Fruit fly (Drosophila melanogaster) whole organism, embryonic: ENCODE measurements around the gene CG9107.

Experiments
- Atf3 ChIP-seq: fragments of 200-800 bp; sonication (Bioruptor generic); optimal IDR thresholded peaks from 3 replicates; lab custom pipeline; 2016; ENCODE audit warnings: missing biosample characterization, missing genetic modification characterization
- B-H1 ChIP-seq: fragments of 200-800 bp; sonication (Bioruptor generic); IDR thresholded peaks from 3 replicates; pipeline ENCODE4 v1.3.6; 2022; ENCODE audit warnings: missing biosample characterization, missing genetic modification characterization
- CG10366 ChIP-seq: fragments of 200-800 bp; sonication (Bioruptor generic); IDR thresholded peaks from 2 replicates; pipeline ENCODE4 v1.3.6; 2022; ENCODE audit warnings: missing biosample characterization, missing genetic modification characterization
- CG10654 ChIP-seq: fragments of 200-800 bp; sonication (Bioruptor generic); optimal IDR thresholded peaks from 2 replicates; lab custom pipeline; 2016; ENCODE audit warnings: missing biosample characterization, missing genetic modification characterization
- CG12155 ChIP-seq: fragments of 200-800 bp; sonication (Bioruptor generic); optimal IDR thresholded peaks from 3 replicates; lab custom pipeline; 2016; ENCODE audit warnings: missing biosample characterization, missing genetic modification characterization
- CG13287 ChIP-seq: fragments of 200-800 bp; sonication (Bioruptor generic); IDR thresholded peaks from 2 replicates; pipeline ENCODE4 v1.3.6; 2022; ENCODE audit warnings: missing biosample characterization, missing genetic modification characterization; ENCODE audit not compliant: partially characterized antibody
- CG1603 ChIP-seq: fragments of 200-800 bp; sonication (Bioruptor generic); optimal IDR thresholded peaks from 2 replicates; lab custom pipeline; 2019; ENCODE audit warnings: missing biosample characterization, mild to moderate bottlenecking, missing genetic modification characterization, moderate library complexity
- CG30403 ChIP-seq: fragments of 200-800 bp; sonication (Bioruptor generic); optimal IDR thresholded peaks from 3 replicates; lab custom pipeline; 2016; ENCODE audit warnings: missing biosample characterization, missing genetic modification characterization
- CG31365 ChIP-seq: fragments of 200-800 bp; sonication (Bioruptor generic); optimal IDR thresholded peaks from 2 replicates; lab custom pipeline; 2018; ENCODE audit warnings: missing biosample characterization, mild to moderate bottlenecking, missing genetic modification characterization
- CG3838 ChIP-seq: fragments of 200-800 bp; sonication (Bioruptor generic); optimal IDR thresholded peaks from 3 replicates; lab custom pipeline; 2016; ENCODE audit warnings: missing biosample characterization, missing genetic modification characterization
- CG4360 ChIP-seq: fragments of 200-800 bp; sonication (Bioruptor generic); IDR thresholded peaks from 2 replicates; pipeline ENCODE4 v1.3.6; 2022; ENCODE audit warnings: missing biosample characterization, missing genetic modification characterization
- CG5953 ChIP-seq: fragments of 200-800 bp; sonication (Bioruptor generic); IDR thresholded peaks from 2 replicates; pipeline ENCODE4 v1.3.6; 2022; ENCODE audit warnings: missing biosample characterization, missing genetic modification characterization
- CG6254 ChIP-seq: fragments of 200-800 bp; sonication (Bioruptor generic); optimal IDR thresholded peaks from 3 replicates; lab custom pipeline; 2017; ENCODE audit warnings: mild to moderate bottlenecking, missing biosample characterization, missing genetic modification reagents, missing genetic modification characterization
- CG7271 ChIP-seq: fragments of 200-800 bp; sonication (Bioruptor generic); optimal IDR thresholded peaks from 2 replicates; lab custom pipeline; 2018; ENCODE audit warnings: missing biosample characterization, mild to moderate bottlenecking, missing genetic modification characterization, moderate library complexity
- CG7786 ChIP-seq: fragments of 200-800 bp; sonication (Bioruptor generic); optimal IDR thresholded peaks from 2 replicates; lab custom pipeline; 2016; ENCODE audit warnings: missing biosample characterization, missing genetic modification characterization
- CG9215 ChIP-seq: fragments of 200-800 bp; sonication (Bioruptor generic); IDR thresholded peaks from 2 replicates; pipeline ENCODE4 v1.3.6; 2022; ENCODE audit warnings: missing biosample characterization, missing genetic modification characterization
- CTCF ChIP-seq: fragments of 200-800 bp; sonication (Bioruptor generic); optimal IDR thresholded peaks from 2 replicates; lab custom pipeline; 2017; ENCODE audit warnings: missing biosample characterization, mild to moderate bottlenecking, missing genetic modification characterization, moderate library complexity
- Doc2 ChIP-seq: fragments of 200-800 bp; sonication (Bioruptor generic); IDR thresholded peaks from 2 replicates; pipeline ENCODE4 v1.3.6; 2022; ENCODE audit warnings: missing biosample characterization, missing genetic modification characterization
- Hmr ChIP-seq: fragments of 200-800 bp; sonication (Bioruptor generic); optimal IDR thresholded peaks from 3 replicates; lab custom pipeline; 2017; ENCODE audit warnings: mild to moderate bottlenecking, missing biosample characterization, missing genetic modification reagents, missing genetic modification characterization
- Hmx ChIP-seq: fragments of 200-800 bp; sonication (Bioruptor generic); optimal IDR thresholded peaks from 2 replicates; lab custom pipeline; 2016; ENCODE audit warnings: missing biosample characterization, missing genetic modification characterization
- Hr51 ChIP-seq, 2 experiments: fragments of 200-800 bp; sonication (Bioruptor generic); optimal IDR thresholded peaks; 2 replicates in 1 of 2; 3 replicates in 1 of 2; lab custom pipeline; 2016 to 2018; ENCODE audit warnings: missing biosample characterization in 2 of 2, missing genetic modification characterization in 2 of 2, mild to moderate bottlenecking in 1 of 2, moderate library complexity in 1 of 2
- Hsf ChIP-seq: fragments of 200-800 bp; sonication (Bioruptor generic); optimal IDR thresholded peaks from 3 replicates; lab custom pipeline; 2016; ENCODE audit warnings: missing biosample characterization, missing genetic modification characterization
- Jarid2 ChIP-seq: fragments of 200-800 bp; sonication (Bioruptor generic); optimal IDR thresholded peaks from 3 replicates; lab custom pipeline; 2017; ENCODE audit warnings: mild to moderate bottlenecking, missing biosample characterization, missing genetic modification reagents, missing genetic modification characterization
- MTF-1 ChIP-seq: fragments of 200-800 bp; sonication (Bioruptor generic); optimal IDR thresholded peaks from 2 replicates; lab custom pipeline; 2018; ENCODE audit warnings: missing biosample characterization, mild to moderate bottlenecking, missing genetic modification characterization, borderline replicate concordance
- Pdp1 ChIP-seq, 2 experiments: fragments of 200-800 bp; sonication (Bioruptor generic); optimal IDR thresholded peaks; 3 replicates each; lab custom pipeline; 2016; ENCODE audit warnings: missing biosample characterization in 2 of 2, missing genetic modification characterization in 2 of 2, mild to moderate bottlenecking in 1 of 2, moderate library complexity in 1 of 2
- Rx ChIP-seq: fragments of 200-800 bp; sonication (Bioruptor generic); IDR thresholded peaks from 2 replicates; pipeline ENCODE4 v1.3.6; 2022; ENCODE audit warnings: missing biosample characterization, missing genetic modification characterization
- Side ChIP-seq: fragments of 200-800 bp; sonication (Bioruptor generic); optimal IDR thresholded peaks from 2 replicates; lab custom pipeline; 2016; ENCODE audit warnings: missing biosample characterization, missing genetic modification characterization
- Sry-β ChIP-seq: fragments of 200-800 bp; sonication (Bioruptor generic); optimal IDR thresholded peaks from 2 replicates; lab custom pipeline; 2018; ENCODE audit warnings: missing biosample characterization, mild to moderate bottlenecking, missing genetic modification characterization, moderate library complexity
- ara ChIP-seq: fragments of 200-800 bp; sonication (Bioruptor generic); IDR thresholded peaks from 2 replicates; pipeline ENCODE4 v1.3.6; 2022; ENCODE audit warnings: missing biosample characterization, missing genetic modification characterization
- btn ChIP-seq: fragments of 200-800 bp; sonication (Bioruptor generic); optimal IDR thresholded peaks from 2 replicates; lab custom pipeline; 2016; ENCODE audit warnings: missing biosample characterization, missing genetic modification characterization
- crc ChIP-seq: fragments of 200-800 bp; sonication (Bioruptor generic); optimal IDR thresholded peaks from 2 replicates; lab custom pipeline; 2016; ENCODE audit warnings: missing biosample characterization, missing genetic modification characterization
- dati ChIP-seq: fragments of 200-800 bp; sonication (Bioruptor generic); IDR thresholded peaks from 2 replicates; pipeline ENCODE4 v1.3.6; 2022; ENCODE audit warnings: missing biosample characterization, missing genetic modification characterization
- disco-r ChIP-seq: fragments of 200-800 bp; sonication (Bioruptor generic); optimal IDR thresholded peaks from 2 replicates; lab custom pipeline; 2016; ENCODE audit warnings: missing biosample characterization, missing genetic modification characterization
- dm ChIP-seq: fragments of 200-800 bp; sonication (Bioruptor generic); optimal IDR thresholded peaks from 3 replicates; lab custom pipeline; 2016; ENCODE audit warnings: missing biosample characterization, missing genetic modification characterization
- dmrt99B ChIP-seq: fragments of 200-800 bp; sonication (Bioruptor generic); optimal IDR thresholded peaks from 2 replicates; lab custom pipeline; 2018; ENCODE audit warnings: missing biosample characterization, mild to moderate bottlenecking, missing genetic modification characterization, moderate library complexity
- eve ChIP-seq, 2 experiments: fragments of >200 bp; optimal IDR thresholded peaks; 2 replicates each; lab custom pipeline; 2017; ENCODE audit warnings: missing biosample characterization in 2 of 2, missing genetic modification characterization in 2 of 2
- gcm2 ChIP-seq: fragments of 200-800 bp; sonication (Bioruptor generic); optimal IDR thresholded peaks from 2 replicates; lab custom pipeline; 2016; ENCODE audit warnings: missing biosample characterization, missing genetic modification characterization
- gro ChIP-seq: fragments of 200-800 bp; sonication (Bioruptor generic); optimal IDR thresholded peaks from 2 replicates; lab custom pipeline; 2016; ENCODE audit warnings: missing biosample characterization, missing genetic modification characterization
- jigr1 ChIP-seq: fragments of 200-800 bp; sonication (Bioruptor generic); IDR thresholded peaks from 3 replicates; pipeline ENCODE4 v1.3.6; 2022; ENCODE audit warnings: missing biosample characterization, missing genetic modification characterization
- lbe ChIP-seq: fragments of 200-800 bp; sonication (Bioruptor generic); optimal IDR thresholded peaks from 2 replicates; lab custom pipeline; 2016; ENCODE audit warnings: missing biosample characterization, mild to moderate bottlenecking, missing genetic modification characterization
- mam ChIP-seq: fragments of 200-800 bp; sonication (Bioruptor generic); optimal IDR thresholded peaks from 3 replicates; lab custom pipeline; 2016; ENCODE audit warnings: missing biosample characterization, missing genetic modification characterization
- nau ChIP-seq: fragments of 200-800 bp; sonication (Bioruptor generic); optimal IDR thresholded peaks from 3 replicates; lab custom pipeline; 2017; ENCODE audit warnings: missing biosample characterization, mild to moderate bottlenecking, missing genetic modification characterization, missing genetic modification reagents
- nerfin-1 ChIP-seq: fragments of 200-800 bp; sonication (Bioruptor generic); optimal IDR thresholded peaks from 3 replicates; lab custom pipeline; 2019; ENCODE audit warnings: missing biosample characterization, mild to moderate bottlenecking, missing genetic modification characterization, moderate library complexity
- onecut ChIP-seq: fragments of 200-800 bp; sonication (Bioruptor generic); IDR thresholded peaks from 2 replicates; pipeline ENCODE4 v1.3.6; 2022; ENCODE audit warnings: missing biosample characterization, missing genetic modification characterization
- org-1 ChIP-seq: fragments of 200-800 bp; sonication (Bioruptor generic); optimal IDR thresholded peaks from 2 replicates; lab custom pipeline; 2017; ENCODE audit warnings: missing biosample characterization, missing genetic modification characterization
- otp ChIP-seq: fragments of 200-800 bp; sonication (Bioruptor generic); IDR thresholded peaks from 3 replicates; pipeline ENCODE4, ENCODE4 v1.3.6; 2022; ENCODE audit warnings: missing biosample characterization, missing genetic modification characterization
- p53 ChIP-seq: fragments of 200-800 bp; sonication (Bioruptor generic); optimal IDR thresholded peaks from 2 replicates; lab custom pipeline; 2016; ENCODE audit warnings: missing biosample characterization, missing genetic modification characterization
- psq ChIP-seq: fragments of 200-800 bp; sonication (Bioruptor generic); optimal IDR thresholded peaks from 2 replicates; lab custom pipeline; 2017; ENCODE audit warnings: missing biosample characterization, missing genetic modification characterization
- pum ChIP-seq: fragments of 200-800 bp; sonication (Bioruptor generic); optimal IDR thresholded peaks from 2 replicates; lab custom pipeline; 2016; ENCODE audit warnings: missing biosample characterization, missing genetic modification characterization
- sens-2 ChIP-seq: fragments of 200-800 bp; sonication (Bioruptor generic); IDR thresholded peaks from 2 replicates; pipeline ENCODE4 v1.3.6; 2022; ENCODE audit warnings: missing biosample characterization, missing genetic modification characterization
- sim ChIP-seq: fragments of 200-800 bp; sonication (Bioruptor generic); IDR thresholded peaks from 2 replicates; pipeline ENCODE4 v1.3.6; 2022; ENCODE audit warnings: missing biosample characterization, missing genetic modification characterization
- slou ChIP-seq: fragments of 200-800 bp; sonication (Bioruptor generic); optimal IDR thresholded peaks from 3 replicates; lab custom pipeline; 2016; ENCODE audit warnings: missing biosample characterization, missing genetic modification characterization

Gene CG9107

dm6 chr2L:5982334-5982987, 41.9 kb downstream of the CG9107 start (continued):
- TF ChIP-seq CG4360 (no peak), ara (GFP tag; lab: Robert Waterston, UW) (no peak), btn (GFP tag; lab: Kevin White, UChicago) (no peak), B-H1 (GFP tag; lab: Robert Waterston, UW) (no peak), CG13287 (GFP tag; lab: Robert Waterston, UW) (no peak), dm (GFP tag; lab: Kevin White, UChicago) (no peak), Hmx (GFP tag; lab: Kevin White, UChicago) (no peak), crc (GFP tag; lab: Kevin White, UChicago) (no peak), CG7271 (tag; lab: Kevin White, UChicago) (no peak), onecut (GFP tag; lab: Robert Waterston, UW) (peak; percentile 56), CG9215 (GFP tag; lab: Robert Waterston, UW) (no peak), CG3838 (GFP tag; lab: Kevin White, UChicago) (no peak), sens-2 (no peak), CG5953 (no peak), CG1603 (tag; lab: Kevin White, UChicago) (peak; percentile 56), Rx (no peak), nau (GFP tag; lab: Kevin White, UChicago) (peak; percentile 32), Side (GFP tag; lab: Kevin White, UChicago) (peak; percentile 33), mam (no peak), Hmr (GFP tag; lab: Kevin White, UChicago) (peak; percentile 53), disco-r (GFP tag; lab: Kevin White, UChicago) (no peak), Pdp1 (GFP tag; optimal IDR thresholded peaks at IDR 0.05; lab: Kevin White, UChicago) (peak in 1 of 2 experiments; percentile 98), nerfin-1 (tag; lab: Kevin White, UChicago) (peak; percentile 44), CG10654 (no peak), CTCF (GFP tag; lab: Kevin White, UChicago) (peak; percentile 35), MTF-1 (GFP tag; lab: Kevin White, UChicago) (no peak), pum (no peak), sim (no peak), Hsf (GFP tag; lab: Kevin White, UChicago) (peak; percentile 12), CG7786 (peak; percentile 11), gcm2 (GFP tag; lab: Kevin White, UChicago) (no peak), dati (GFP tag; lab: Robert Waterston, UW) (no peak), dmrt99B (tag; lab: Kevin White, UChicago) (peak; percentile 16), CG12155 (GFP tag; lab: Kevin White, UChicago) (peak; percentile 51), Jarid2 (GFP tag; lab: Kevin White, UChicago) (peak; percentile 45), Sry-β (GFP tag; lab: Kevin White, UChicago) (no peak), p53 (no peak), Atf3 (GFP tag; lab: Kevin White, UChicago) (no peak), otp (no peak), org-1 (GFP tag; lab: Kevin White, UChicago) (no peak), slou (GFP tag; lab: Kevin White, UChicago) (no peak), gro (GFP tag; lab: Kevin White, UChicago) (peak; percentile 12), eve (GFP tag; optimal IDR thresholded peaks at IDR 0.05; lab: Kevin White, UChicago) (no peak), jigr1 (GFP tag; lab: Robert Waterston, UW) (no peak), Doc2 (no peak), CG30403 (GFP tag; lab: Kevin White, UChicago) (peak; percentile 19), psq (GFP tag; lab: Kevin White, UChicago) (no peak), lbe (GFP tag; lab: Kevin White, UChicago) (peak; percentile 38), CG10366 (no peak), Hr51 (GFP tag; optimal IDR thresholded peaks at IDR 0.05; lab: Kevin White, UChicago) (peak in 1 of 2 experiments; percentile 23), CG31365 (no peak), CG6254 (GFP tag; lab: Kevin White, UChicago) (no peak)
